In genomic region chr3L:2823520-2823970, dm6 we compare ENCODE assay signal across 1 fruit fly cellular context.
TF ChIP-seq lines count a peak whose summit lies in the region.

No protein-coding gene starts in this region.

TF ChIP-seq in whole organism, embryonic, 481 proteins besides CTCF, POLR2A, EP300 and RAD21 (continued from another document):
- TF ChIP-seq CG7786 (GFP tag; optimal IDR thresholded peaks at IDR 0.05; lab: Kevin White, UChicago) (no peak), E2f2 (GFP tag; IDR thresholded peaks at IDR 0.05; lab: Robert Waterston, UW) (no peak)
